Worm (Caenorhabditis elegans): ENCODE data around the gene nkb-3.

- TF ChIP-seq him-1 (tag; optimal IDR thresholded peaks at IDR 0.05) (peak; percentile 3), dao-5 (tag; optimal IDR thresholded peaks at IDR 0.05) (no peak)
Measured at ce11 chrX:13754498-13754897, 15.9 kb downstream of the nkb-3 start.
